Fruit fly (Drosophila melanogaster) whole organism, embryonic: ENCODE results near the gene RpS8.
A peak's percentile ranks its signal among the peaks of the same experiment; 100 is the strongest.

Experiments used
- Atf-2 ChIP-seq: fragments of 200-800 bp; sonication (Bioruptor generic); optimal IDR thresholded peaks from 2 replicates; lab custom pipeline; 2016; ENCODE audit warnings: missing biosample characterization, missing genetic modification characterization
- Blimp-1 ChIP-seq: fragments of 200-800 bp; sonication (Bioruptor generic); optimal IDR thresholded peaks from 3 replicates; lab custom pipeline; 2018; ENCODE audit warnings: missing biosample characterization, missing genetic modification characterization, mild to moderate bottlenecking, moderate library complexity, missing genetic modification reagents
- BtbVII ChIP-seq: fragments of 200-800 bp; sonication (Bioruptor generic); optimal IDR thresholded peaks from 3 replicates; lab custom pipeline; 2017; ENCODE audit warnings: missing biosample characterization, mild to moderate bottlenecking, missing genetic modification characterization
- CG10209 ChIP-seq: fragments of 200-800 bp; sonication (Bioruptor generic); optimal IDR thresholded peaks from 3 replicates; lab custom pipeline; 2017; ENCODE audit warnings: missing biosample characterization, mild to moderate bottlenecking, missing genetic modification characterization, missing genetic modification reagents
- CG1024 ChIP-seq: fragments of 200-800 bp; sonication (Bioruptor generic); IDR thresholded peaks from 2 replicates; pipeline ENCODE4 v1.3.6; 2022; ENCODE audit warnings: missing biosample characterization, missing genetic modification characterization
- CG10431 ChIP-seq: fragments of 200-800 bp; sonication (Bioruptor generic); optimal IDR thresholded peaks from 3 replicates; lab custom pipeline; 2018; ENCODE audit warnings: missing biosample characterization, mild to moderate bottlenecking, missing genetic modification characterization
- CG15011 ChIP-seq: fragments of 200-800 bp; sonication (Bioruptor generic); optimal IDR thresholded peaks from 3 replicates; lab custom pipeline; 2018; ENCODE audit warnings: missing biosample characterization, mild to moderate bottlenecking, missing genetic modification characterization
- CG17568 ChIP-seq: fragments of 200-800 bp; sonication (Bioruptor generic); optimal IDR thresholded peaks from 2 replicates; lab custom pipeline; 2018; ENCODE audit warnings: missing biosample characterization, mild to moderate bottlenecking, missing genetic modification characterization, moderate library complexity
- CG17612 ChIP-seq: fragments of 200-800 bp; sonication (Bioruptor generic); IDR thresholded peaks from 2 replicates; pipeline ENCODE4 v1.3.6; 2022; ENCODE audit warnings: missing biosample characterization, missing genetic modification characterization
- CG17802 ChIP-seq: fragments of 200-800 bp; sonication (Bioruptor generic); optimal IDR thresholded peaks from 2 replicates; lab custom pipeline; 2018; ENCODE audit warnings: missing biosample characterization, mild to moderate bottlenecking, missing genetic modification characterization, moderate library complexity
- CG17829 ChIP-seq: fragments of 200-800 bp; optimal IDR thresholded peaks from 2 replicates; lab custom pipeline; 2019; ENCODE audit warnings: missing biosample characterization, mild to moderate bottlenecking, missing genetic modification characterization, moderate library complexity
- CG18011 ChIP-seq: fragments of 200-800 bp; sonication (Bioruptor generic); optimal IDR thresholded peaks from 2 replicates; lab custom pipeline; 2017; ENCODE audit warnings: missing biosample characterization, missing genetic modification characterization, mild to moderate bottlenecking, moderate library complexity, missing genotype
- CG30020 ChIP-seq: fragments of 200-800 bp; optimal IDR thresholded peaks from 2 replicates; lab custom pipeline; 2019; ENCODE audit warnings: missing biosample characterization, mild to moderate bottlenecking, missing genetic modification characterization, moderate library complexity
- CG30403 ChIP-seq: fragments of 200-800 bp; sonication (Bioruptor generic); optimal IDR thresholded peaks from 3 replicates; lab custom pipeline; 2016; ENCODE audit warnings: missing biosample characterization, missing genetic modification characterization
- CG30431 ChIP-seq: fragments of 200-800 bp; sonication (Bioruptor generic); optimal IDR thresholded peaks from 2 replicates; lab custom pipeline; 2017; ENCODE audit warnings: missing biosample characterization, missing genetic modification characterization
- CG3838 ChIP-seq: fragments of 200-800 bp; sonication (Bioruptor generic); optimal IDR thresholded peaks from 3 replicates; lab custom pipeline; 2016; ENCODE audit warnings: missing biosample characterization, missing genetic modification characterization
- CG3847 ChIP-seq: fragments of 200-800 bp; sonication (Bioruptor generic); IDR thresholded peaks from 2 replicates; pipeline ENCODE4 v1.3.6; 2022; ENCODE audit warnings: missing biosample characterization, missing genetic modification characterization
- CG7271 ChIP-seq: fragments of 200-800 bp; sonication (Bioruptor generic); optimal IDR thresholded peaks from 2 replicates; lab custom pipeline; 2018; ENCODE audit warnings: missing biosample characterization, mild to moderate bottlenecking, missing genetic modification characterization, moderate library complexity
- CG7745 ChIP-seq: fragments of 200-800 bp; sonication (Bioruptor generic); optimal IDR thresholded peaks from 2 replicates; lab custom pipeline; 2018; ENCODE audit warnings: missing biosample characterization, mild to moderate bottlenecking, missing genetic modification characterization, moderate library complexity
- CG7839 ChIP-seq: fragments of 200-800 bp; sonication (Bioruptor generic); optimal IDR thresholded peaks from 3 replicates; lab custom pipeline; 2018; ENCODE audit warnings: missing biosample characterization, mild to moderate bottlenecking, missing genetic modification characterization, moderate library complexity
- CG7928 ChIP-seq: fragments of 200-800 bp; sonication (Bioruptor generic); optimal IDR thresholded peaks from 2 replicates; lab custom pipeline; 2017; ENCODE audit warnings: missing biosample characterization, mild to moderate bottlenecking, missing genetic modification characterization
- CG8388 ChIP-seq: fragments of 200-800 bp; sonication (Bioruptor generic); optimal IDR thresholded peaks from 2 replicates; lab custom pipeline; 2019; ENCODE audit warnings: missing biosample characterization, mild to moderate bottlenecking, missing genetic modification characterization, moderate library complexity
- CG8944 ChIP-seq: fragments of 200-800 bp; sonication (Bioruptor generic); optimal IDR thresholded peaks from 3 replicates; lab custom pipeline; 2016; ENCODE audit warnings: missing biosample characterization, missing genetic modification characterization
- CG9437 ChIP-seq: fragments of 200-800 bp; sonication (Bioruptor generic); optimal IDR thresholded peaks from 2 replicates; lab custom pipeline; 2018; ENCODE audit warnings: missing biosample characterization, mild to moderate bottlenecking, missing genetic modification characterization
- CG9932 ChIP-seq: fragments of 200-800 bp; sonication (Bioruptor generic); IDR thresholded peaks from 2 replicates; pipeline ENCODE4 v1.3.6; 2022; ENCODE audit warnings: missing biosample characterization, missing genetic modification characterization
- Eip74EF ChIP-seq, 2 experiments: fragments of 200-800 bp in 1 of 2; fragments of >200 bp in 1 of 2; sonication (Bioruptor generic) in 1 of 2; optimal IDR thresholded peaks; 2 replicates each; lab custom pipeline; 2017 to 2019; ENCODE audit warnings: missing biosample characterization in 2 of 2, missing genetic modification characterization in 2 of 2, mild to moderate bottlenecking in 1 of 2, moderate library complexity in 1 of 2
- Ets65A ChIP-seq: fragments of 200-800 bp; sonication (Bioruptor generic); peaks from one replicate; lab custom pipeline; 2016; ENCODE audit warnings: missing biosample characterization, missing genetic modification characterization
- HLH3B ChIP-seq: fragments of 200-800 bp; sonication (Bioruptor generic); IDR thresholded peaks from 2 replicates; pipeline ENCODE4 v1.3.6; 2022; ENCODE audit warnings: missing biosample characterization, missing genetic modification characterization
- HLH54F ChIP-seq: fragments of 200-800 bp; sonication (Bioruptor generic); optimal IDR thresholded peaks from 3 replicates; lab custom pipeline; 2016; ENCODE audit warnings: missing biosample characterization, missing genetic modification characterization
- Hey ChIP-seq: fragments of 200-800 bp; sonication (Bioruptor generic); optimal IDR thresholded peaks from 3 replicates; lab custom pipeline; 2018; ENCODE audit warnings: missing biosample characterization, mild to moderate bottlenecking, missing genetic modification characterization
- HmgZ ChIP-seq: fragments of 200-800 bp; sonication (Bioruptor generic); optimal IDR thresholded peaks from 2 replicates; lab custom pipeline; 2018; ENCODE audit warnings: missing biosample characterization, mild to moderate bottlenecking, missing genetic modification characterization
- Mes4 ChIP-seq: fragments of 200-800 bp; sonication (Bioruptor generic); optimal IDR thresholded peaks from 2 replicates; lab custom pipeline; 2016; ENCODE audit warnings: missing biosample characterization, missing genetic modification characterization
- Nf-YC ChIP-seq: fragments of 200-800 bp; optimal IDR thresholded peaks from 3 replicates; lab custom pipeline; 2019; ENCODE audit warnings: missing biosample characterization, mild to moderate bottlenecking, missing genetic modification characterization, moderate library complexity
- Ssrp ChIP-seq: fragments of 200-800 bp; sonication (Bioruptor generic); optimal IDR thresholded peaks from 2 replicates; lab custom pipeline; 2018; ENCODE audit warnings: missing biosample characterization, mild to moderate bottlenecking, missing genetic modification characterization, moderate library complexity
- Stat92E ChIP-seq, 3 experiments: fragments of >200 bp in 2 of 3; fragments of 200-800 bp in 1 of 3; sonication (Bioruptor generic) in 1 of 3; optimal IDR thresholded peaks; 2 replicates each; lab custom pipeline; 2017 to 2019; ENCODE audit warnings: missing biosample characterization in 3 of 3, missing genetic modification characterization in 3 of 3, mild to moderate bottlenecking in 1 of 3, moderate library complexity in 1 of 3
- YL-1 ChIP-seq: fragments of 200-800 bp; sonication (Bioruptor generic); optimal IDR thresholded peaks from 3 replicates; lab custom pipeline; 2017; ENCODE audit warnings: missing biosample characterization, mild to moderate bottlenecking, missing genetic modification characterization
- cg ChIP-seq: fragments of 200-800 bp; sonication (Bioruptor generic); optimal IDR thresholded peaks from 3 replicates; lab custom pipeline; 2019; ENCODE audit warnings: missing biosample characterization, mild to moderate bottlenecking, missing genetic modification characterization, moderate library complexity
- dmrt11E ChIP-seq: fragments of 200-800 bp; sonication (Bioruptor generic); optimal IDR thresholded peaks from 3 replicates; lab custom pipeline; 2018; ENCODE audit warnings: missing biosample characterization, mild to moderate bottlenecking, missing genetic modification characterization, moderate library complexity
- gfzf ChIP-seq: fragments of 200-800 bp; sonication (Bioruptor generic); optimal IDR thresholded peaks from 2 replicates; lab custom pipeline; 2016; ENCODE audit warnings: missing biosample characterization, mild to moderate bottlenecking, missing genetic modification characterization, moderate library complexity
- ham ChIP-seq: fragments of 200-800 bp; sonication (Bioruptor generic); IDR thresholded peaks from 2 replicates; pipeline ENCODE4 v1.3.6; 2022; ENCODE audit warnings: missing biosample characterization, missing genetic modification characterization
- knrl ChIP-seq: fragments of 200-800 bp; sonication (Bioruptor generic); IDR thresholded peaks from 3 replicates; pipeline ENCODE4 v1.3.6; 2022; ENCODE audit warnings: missing biosample characterization, missing genetic modification characterization; ENCODE audit not compliant: partially characterized antibody
- phol ChIP-seq: fragments of 200-800 bp; sonication (Bioruptor generic); optimal IDR thresholded peaks from 3 replicates; lab custom pipeline; 2018; ENCODE audit warnings: missing biosample characterization, mild to moderate bottlenecking, missing genetic modification characterization, moderate library complexity
- ranshi ChIP-seq: fragments of 200-800 bp; sonication (Bioruptor generic); IDR thresholded peaks from 2 replicates; pipeline ENCODE4 v1.3.6; 2022; ENCODE audit warnings: missing biosample characterization, missing genetic modification characterization
- ro ChIP-seq: fragments of 200-800 bp; sonication (Bioruptor generic); IDR thresholded peaks from 2 replicates; pipeline ENCODE4 v1.3.6; 2022; ENCODE audit warnings: missing biosample characterization, missing genetic modification characterization
- stwl ChIP-seq: fragments of 200-800 bp; sonication (Bioruptor generic); optimal IDR thresholded peaks from 3 replicates; lab custom pipeline; 2018; ENCODE audit warnings: missing biosample characterization, mild to moderate bottlenecking, missing genetic modification characterization, moderate library complexity
- tin ChIP-seq: fragments of 200-800 bp; sonication (Bioruptor generic); optimal IDR thresholded peaks from 3 replicates; lab custom pipeline; 2016; ENCODE audit warnings: missing biosample characterization, missing genetic modification characterization
- twi ChIP-seq: fragments of 200-800 bp; optimal IDR thresholded peaks from 2 replicates; lab custom pipeline; 2019; ENCODE audit warnings: missing biosample characterization, mild to moderate bottlenecking, missing genetic modification characterization, moderate library complexity
- tx ChIP-seq: fragments of 200-800 bp; sonication (Bioruptor generic); optimal IDR thresholded peaks from 2 replicates; lab custom pipeline; 2016; ENCODE audit warnings: missing biosample characterization, missing genetic modification characterization
- wor ChIP-seq: fragments of 200-800 bp; sonication (Bioruptor generic); IDR thresholded peaks from 2 replicates; pipeline ENCODE4 v1.3.6; 2022; ENCODE audit warnings: missing biosample characterization, missing genetic modification characterization
- zfh1 ChIP-seq: fragments of 200-800 bp; sonication (Bioruptor generic); IDR thresholded peaks from 3 replicates; pipeline ENCODE4 v1.3.6; 2022; ENCODE audit warnings: missing biosample characterization, missing genetic modification characterization

RpS8 gene

DNA sequence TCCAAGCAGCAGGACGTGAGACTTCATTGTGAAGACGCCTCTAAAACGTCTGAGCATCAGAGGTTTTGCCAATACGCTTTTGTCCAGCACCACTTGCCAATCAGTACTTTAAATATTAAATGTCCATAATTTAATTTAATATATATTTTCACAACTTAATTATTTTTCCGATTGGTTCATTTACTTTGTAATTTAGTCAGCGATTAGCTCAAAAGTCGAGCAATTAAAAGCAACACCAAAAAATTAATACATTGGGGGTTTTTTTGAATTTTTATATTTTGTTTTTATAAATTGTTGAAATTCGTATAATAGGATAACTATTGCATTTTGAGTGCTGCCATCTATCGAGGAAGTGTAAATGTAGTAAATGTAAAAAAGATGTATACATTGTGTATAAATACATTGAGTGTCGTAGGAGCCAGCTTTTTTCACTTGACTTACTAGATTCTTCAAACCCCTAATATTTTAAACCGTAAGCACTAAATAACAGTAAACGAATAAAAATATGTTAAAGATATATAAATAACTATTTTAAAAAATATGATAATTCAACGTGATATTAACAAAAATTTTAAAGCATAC, 42.5 kb downstream of the RpS8 start, which contains the start of gene CG15517 (continued):
- TF ChIP-seq CG3847 (GFP tag; lab: Robert Waterston, UW) (0 out of 2 replicates have a peak, but pooled peaks have one; percentile 9), Mes4 (GFP tag; lab: Kevin White, UChicago) (no peak), Blimp-1 (peak; percentile 6), CG30020 (no peak), CG8388 (no peak), Nf-YC (tag; lab: Kevin White, UChicago) (no peak), Ssrp (tag; lab: Kevin White, UChicago) (peak; percentile 27), dmrt11E (tag; lab: Kevin White, UChicago) (no peak), CG17568 (GFP tag; lab: Kevin White, UChicago) (no peak), CG9437 (no peak), CG1024 (no peak), ham (GFP tag; lab: Robert Waterston, UW) (no peak), CG7271 (tag; lab: Kevin White, UChicago) (no peak), ro (GFP tag; lab: Robert Waterston, UW) (no peak), ranshi (GFP tag; lab: Robert Waterston, UW) (no peak), knrl (GFP tag; lab: Robert Waterston, UW) (peak; percentile 66; the same call in 1 of the 3 replicates), CG18011 (GFP tag; lab: Kevin White, UChicago) (peak; percentile 97), CG8944 (GFP tag; lab: Kevin White, UChicago) (no peak), CG17829 (peak; percentile 30), CG30403 (GFP tag; lab: Kevin White, UChicago) (peak; percentile 9), CG15011 (no peak), CG17802 (tag; lab: Kevin White, UChicago) (no peak), HLH3B (GFP tag; lab: Robert Waterston, UW) (no peak), tin (GFP tag; lab: Kevin White, UChicago) (no peak), twi (tag; lab: Kevin White, UChicago) (no peak), cg (GFP tag; lab: Kevin White, UChicago) (peak; percentile 2), CG9932 (GFP tag; lab: Robert Waterston, UW) (peak; percentile 54), CG7839 (tag; lab: Kevin White, UChicago) (peak; percentile 38), Hey (tag; lab: Kevin White, UChicago) (no peak), wor (GFP tag; lab: Robert Waterston, UW) (no peak), gfzf (GFP tag; lab: Kevin White, UChicago) (no peak), CG3838 (GFP tag; lab: Kevin White, UChicago) (no peak), tx (no peak), CG10431 (GFP tag; lab: Kevin White, UChicago) (no peak), zfh1 (GFP tag; lab: Robert Waterston, UW) (no peak), CG10209 (GFP tag; lab: Kevin White, UChicago) (no peak), HLH54F (GFP tag; lab: Kevin White, UChicago) (no peak), YL-1 (GFP tag; lab: Kevin White, UChicago) (no peak), CG7745 (no peak), HmgZ (tag; lab: Kevin White, UChicago) (peak; percentile 52), Stat92E (GFP tag; optimal IDR thresholded peaks at IDR 0.05; lab: Kevin White, UChicago) (no peak), Ets65A (peak; percentile 53), CG7928 (GFP tag; lab: Kevin White, UChicago) (no peak), CG17612 (no peak), stwl (tag; lab: Kevin White, UChicago) (peak; percentile 86), Atf-2 (GFP tag; lab: Kevin White, UChicago) (no peak), Eip74EF (GFP tag; optimal IDR thresholded peaks at IDR 0.05; lab: Kevin White, UChicago) (no peak), BtbVII (no peak), phol (no peak), CG30431 (no peak)
